Fruit fly (Drosophila melanogaster) whole organism, wandering third instar larva: ENCODE measurements around the gene AdamTS-B.

Experiments
- Abd-B ChIP-seq: fragments of >200 bp; optimal IDR thresholded peaks from 2 replicates; lab custom pipeline; 2017; ENCODE audit warnings: missing biosample characterization, missing genetic modification characterization
- CG32264 ChIP-seq: fragments of 200-800 bp; sonication (Bioruptor generic); optimal IDR thresholded peaks from 2 replicates; lab custom pipeline; 2016; ENCODE audit warnings: missing biosample characterization, missing genetic modification characterization
- CG9705 ChIP-seq: fragments of 200-800 bp; sonication (Bioruptor generic); optimal IDR thresholded peaks from 2 replicates; lab custom pipeline; 2018; ENCODE audit warnings: missing biosample characterization, mild to moderate bottlenecking, missing genetic modification characterization
- CrebA ChIP-seq: fragments of 200-800 bp; sonication (Bioruptor generic); optimal IDR thresholded peaks from 2 replicates; lab custom pipeline; 2016; ENCODE audit warnings: missing biosample characterization, mild to moderate bottlenecking, missing genetic modification characterization, borderline replicate concordance
- Dfd ChIP-seq: fragments of >200 bp; optimal IDR thresholded peaks from 2 replicates; lab custom pipeline; 2017; ENCODE audit warnings: missing biosample characterization, missing genetic modification characterization
- Dif ChIP-seq: fragments of 200-275, 200-300 bp; sonication (Bioruptor generic); optimal IDR thresholded peaks from 2 replicates; lab custom pipeline; 2018; ENCODE audit warnings: missing biosample characterization, missing genetic modification characterization; ENCODE audit not compliant: partially characterized antibody
- GATAd ChIP-seq: sonication (Bioruptor generic); optimal IDR thresholded peaks from 2 replicates; lab custom pipeline; 2016; ENCODE audit warnings: missing biosample characterization, missing genetic modification characterization
- HLH106 ChIP-seq: fragments of 200-800 bp; optimal IDR thresholded peaks from 3 replicates; lab custom pipeline; 2019; ENCODE audit warnings: missing biosample characterization, mild to moderate bottlenecking, missing genetic modification characterization, moderate library complexity
- Hnf4 ChIP-seq: fragments of 200-800 bp; sonication (Bioruptor generic); optimal IDR thresholded peaks from 2 replicates; lab custom pipeline; 2016; ENCODE audit warnings: missing biosample characterization, mild to moderate bottlenecking, missing genetic modification characterization
- Hr78 ChIP-seq: fragments of >200 bp; optimal IDR thresholded peaks from 2 replicates; lab custom pipeline; 2017; ENCODE audit warnings: missing biosample characterization, missing genetic modification characterization
- Hr83 ChIP-seq: fragments of 200-300 bp; sonication (Bioruptor generic); optimal IDR thresholded peaks from 2 replicates; lab custom pipeline; 2016; ENCODE audit warnings: missing biosample characterization, mild to moderate bottlenecking, missing genetic modification characterization, moderate library complexity; ENCODE audit not compliant: poor library complexity, severe bottlenecking
- Jra ChIP-seq: sonication (Bioruptor generic); optimal IDR thresholded peaks from 2 replicates; lab custom pipeline; 2016; ENCODE audit warnings: missing biosample characterization, missing genetic modification characterization
- Mio ChIP-seq: sonication (Bioruptor generic); optimal IDR thresholded peaks from 2 replicates; lab custom pipeline; 2016; ENCODE audit warnings: missing biosample characterization, missing genetic modification characterization
- Myc ChIP-seq: fragments of >200 bp; optimal IDR thresholded peaks from 2 replicates; lab custom pipeline; 2017
- N ChIP-seq: fragments of >200 bp; optimal IDR thresholded peaks from 2 replicates; lab custom pipeline; 2018; ENCODE audit warnings: missing biosample characterization, missing external identifiers, missing genetic modification characterization
- OdsH ChIP-seq: fragments of 200-800 bp; sonication (Bioruptor generic); optimal IDR thresholded peaks from 2 replicates; lab custom pipeline; 2016; ENCODE audit warnings: missing biosample characterization, mild to moderate bottlenecking, missing genetic modification characterization
- Rel ChIP-seq, 2 experiments: fragments of 200-800 bp; sonication (Bioruptor generic) in 1 of 2; optimal IDR thresholded peaks; 2 replicates in 1 of 2; 3 replicates in 1 of 2; lab custom pipeline; 2016 to 2019; ENCODE audit warnings: mild to moderate bottlenecking in 2 of 2, missing biosample characterization in 2 of 2, missing genetic modification characterization in 2 of 2, moderate library complexity in 1 of 2
- Sp1 ChIP-seq: fragments of 200-800 bp; sonication (Bioruptor generic); optimal IDR thresholded peaks from 3 replicates; lab custom pipeline; 2019; ENCODE audit warnings: missing biosample characterization, mild to moderate bottlenecking, missing genetic modification characterization, moderate library complexity
- Vsx2 ChIP-seq: fragments of 200-300, 225-300 bp; sonication (Bioruptor generic); optimal IDR thresholded peaks from 2 replicates; lab custom pipeline; 2018; ENCODE audit warnings: missing biosample characterization, missing genetic modification characterization; ENCODE audit not compliant: partially characterized antibody
- br ChIP-seq: fragments of 200-800 bp; sonication (Bioruptor generic); optimal IDR thresholded peaks from 2 replicates; lab custom pipeline; 2016; ENCODE audit warnings: missing biosample characterization, missing genetic modification characterization
- brk ChIP-seq: fragments of 200-800 bp; sonication (Bioruptor generic); optimal IDR thresholded peaks from 2 replicates; lab custom pipeline; 2016; ENCODE audit warnings: missing biosample characterization, mild to moderate bottlenecking, missing genetic modification characterization
- dl ChIP-seq, 2 experiments: fragments of 175-275, 200-275 bp in 1 of 2; fragments of 200-275 bp in 1 of 2; sonication (Bioruptor generic); optimal IDR thresholded peaks; lab custom pipeline; 2018; ENCODE audit warnings: mild to moderate bottlenecking in 2 of 2, missing biosample characterization in 2 of 2, missing genetic modification characterization in 2 of 2, moderate library complexity in 2 of 2; ENCODE audit not compliant: partially characterized antibody in 2 of 2, insufficient read depth in 1 of 2
- dmrt93B ChIP-seq: fragments of 200-800 bp; sonication (Bioruptor generic); optimal IDR thresholded peaks from 2 replicates; lab custom pipeline; 2018; ENCODE audit warnings: missing biosample characterization, mild to moderate bottlenecking, missing genetic modification characterization
- dsf ChIP-seq: sonication (Bioruptor generic); optimal IDR thresholded peaks from 2 replicates; lab custom pipeline; 2016; ENCODE audit warnings: missing biosample characterization, missing genetic modification characterization, borderline replicate concordance
- ey ChIP-seq: fragments of 200-800 bp; sonication (Bioruptor generic); optimal IDR thresholded peaks from 2 replicates; lab custom pipeline; 2016; ENCODE audit warnings: missing biosample characterization, missing genetic modification characterization
- foxo ChIP-seq, 2 experiments: fragments of 200-800 bp; sonication (Bioruptor generic); optimal IDR thresholded peaks; 2 replicates in 1 of 2; 3 replicates in 1 of 2; lab custom pipeline; 2016 to 2017; ENCODE audit warnings: missing biosample characterization in 2 of 2, missing genetic modification characterization in 2 of 2
- fru ChIP-seq: fragments of 200-800 bp; sonication (Bioruptor generic); optimal IDR thresholded peaks from 3 replicates; lab custom pipeline; 2016; ENCODE audit warnings: missing biosample characterization, mild to moderate bottlenecking, missing genetic modification characterization
- h ChIP-seq: fragments of 200-800 bp; sonication (Bioruptor generic); optimal IDR thresholded peaks from 3 replicates; lab custom pipeline; 2016; ENCODE audit warnings: missing biosample characterization, mild to moderate bottlenecking, missing genetic modification characterization
- jim ChIP-seq: fragments of 175-275, 200-325 bp; sonication (Bioruptor generic); optimal IDR thresholded peaks from 2 replicates; lab custom pipeline; 2016; ENCODE audit warnings: missing biosample characterization, mild to moderate bottlenecking, missing genetic modification characterization
- lola ChIP-seq: fragments of >200 bp; optimal IDR thresholded peaks from 2 replicates; lab custom pipeline; 2017; ENCODE audit warnings: missing biosample characterization, missing genetic modification characterization
- pan ChIP-seq: fragments of >200 bp; optimal IDR thresholded peaks from 2 replicates; lab custom pipeline; 2017
- psq ChIP-seq: fragments of 200-800 bp; sonication (Bioruptor generic); optimal IDR thresholded peaks from 3 replicates; lab custom pipeline; 2017; ENCODE audit warnings: missing biosample characterization, mild to moderate bottlenecking, missing genetic modification characterization, moderate library complexity
- rgr ChIP-seq: fragments of 200-800 bp; sonication (Bioruptor generic); optimal IDR thresholded peaks from 3 replicates; lab custom pipeline; 2016; ENCODE audit warnings: missing biosample characterization, mild to moderate bottlenecking, missing genetic modification characterization
- sage ChIP-seq: fragments of 200-800 bp; sonication (Bioruptor generic); optimal IDR thresholded peaks from 2 replicates; lab custom pipeline; 2016; ENCODE audit warnings: missing biosample characterization, mild to moderate bottlenecking, missing genetic modification characterization
- tai ChIP-seq: sonication (Bioruptor generic); optimal IDR thresholded peaks from 2 replicates; lab custom pipeline; 2016; ENCODE audit warnings: missing biosample characterization, missing genetic modification characterization
- usp ChIP-seq: fragments of >200 bp; optimal IDR thresholded peaks from 2 replicates; lab custom pipeline; 2017; ENCODE audit warnings: missing biosample characterization, missing genetic modification characterization
- woc ChIP-seq: sonication (Bioruptor generic); optimal IDR thresholded peaks from 2 replicates; lab custom pipeline; 2016; ENCODE audit warnings: missing biosample characterization, mild to moderate bottlenecking, missing genetic modification characterization

Gene AdamTS-B

dm6 chrX:5741625-5742024 is 43.3 kb downstream of the AdamTS-B start:
- TF ChIP-seq Dfd (GFP tag; lab: Kevin White, UChicago) (peak; percentile 88), CG9705 (GFP tag; lab: Kevin White, UChicago) (no peak)

dm6 chrX:5744277-5744846 is 46.0 kb downstream of the AdamTS-B start:
- TF ChIP-seq Vsx2 (GFP tag; lab: Kevin White, UChicago) (no peak), psq (GFP tag; lab: Kevin White, UChicago) (peak; percentile 28)

dm6 chrX:5744992-5745732 is 46.8 kb downstream of the AdamTS-B start:
- TF ChIP-seq woc (GFP tag; lab: Kevin White, UChicago) (peak; percentile 74), HLH106 (no peak), h (GFP tag; lab: Kevin White, UChicago) (peak; percentile 23), Mio (GFP tag; lab: Kevin White, UChicago) (no peak), Hr83 (GFP tag; lab: Kevin White, UChicago) (peak; percentile 29), rgr (GFP tag; lab: Kevin White, UChicago) (peak; percentile 13), foxo (GFP tag; optimal IDR thresholded peaks at IDR 0.05; lab: Kevin White, UChicago) (peak in 1 of 2 experiments; percentile 39), br (peak; percentile 44), ey (GFP tag; lab: Kevin White, UChicago) (peak; percentile 13), fru (GFP tag; lab: Kevin White, UChicago) (peak; percentile 8)

- no peak for TF ChIP-seq tai (GFP tag; lab: Kevin White, UChicago)
- peak; percentile 87 for TF ChIP-seq rgr (GFP tag; lab: Kevin White, UChicago)
- peak; percentile 89 for TF ChIP-seq ey (GFP tag; lab: Kevin White, UChicago)
- TF ChIP-seq Rel (GFP tag; optimal IDR thresholded peaks at IDR 0.05; lab: Kevin White, UChicago): no peak
- TF ChIP-seq Rel (tag; optimal IDR thresholded peaks at IDR 0.05; lab: Kevin White, UChicago): peak; percentile 54
- peak; percentile 48 for TF ChIP-seq Mio (GFP tag; lab: Kevin White, UChicago)
- TF ChIP-seq Vsx2 (GFP tag; lab: Kevin White, UChicago): no peak
- TF ChIP-seq dsf (GFP tag; lab: Kevin White, UChicago): no peak
- peak; percentile 70 for TF ChIP-seq Sp1
- TF ChIP-seq sage (GFP tag; lab: Kevin White, UChicago): peak; percentile 72
- peak; percentile 54 for TF ChIP-seq Hr83 (GFP tag; lab: Kevin White, UChicago)
- TF ChIP-seq pan (lab: Kevin White, UChicago): no peak
- TF ChIP-seq N (GFP tag; lab: Kevin White, UChicago): no peak
- TF ChIP-seq CG9705 (GFP tag; lab: Kevin White, UChicago): peak; percentile 68
- TF ChIP-seq Hnf4 (GFP tag; lab: Kevin White, UChicago): peak; percentile 84
- no peak for TF ChIP-seq GATAd (GFP tag; lab: Kevin White, UChicago)
- TF ChIP-seq br: peak; percentile 86
- no peak for TF ChIP-seq Dif
- no peak for TF ChIP-seq Myc (lab: Kevin White, UChicago)
- TF ChIP-seq h (GFP tag; lab: Kevin White, UChicago): peak; percentile 87
- TF ChIP-seq lola (GFP tag; lab: Kevin White, UChicago): peak; percentile 81
- TF ChIP-seq fru (GFP tag; lab: Kevin White, UChicago): peak; percentile 83
- TF ChIP-seq psq (GFP tag; lab: Kevin White, UChicago): peak; percentile 52
- TF ChIP-seq Jra (GFP tag; lab: Kevin White, UChicago): peak; percentile 59
- TF ChIP-seq dl (GFP tag; optimal IDR thresholded peaks at IDR 0.05; lab: Kevin White, UChicago; ENCODE audit: insufficient read depth in 1 of 2, partially characterized antibody in 2 of 2): no peak
- TF ChIP-seq woc (GFP tag; lab: Kevin White, UChicago): no peak
- no peak for TF ChIP-seq CrebA (GFP tag; lab: Kevin White, UChicago)
- no peak for TF ChIP-seq Hr78 (GFP tag; lab: Kevin White, UChicago)
- TF ChIP-seq OdsH (GFP tag; lab: Kevin White, UChicago): peak; percentile 75
- no peak for TF ChIP-seq Abd-B (GFP tag; lab: Kevin White, UChicago)
- TF ChIP-seq Dfd (GFP tag; lab: Kevin White, UChicago): no peak
- peak; percentile 51 for TF ChIP-seq jim
- TF ChIP-seq dmrt93B: peak; percentile 67
- TF ChIP-seq HLH106: peak; percentile 85
- TF ChIP-seq brk (GFP tag; lab: Kevin White, UChicago): no peak
- TF ChIP-seq usp: no peak
- TF ChIP-seq foxo (GFP tag; optimal IDR thresholded peaks at IDR 0.05; lab: Kevin White, UChicago): peak in 1 of 2 experiments; percentile 88
- peak; percentile 82 for TF ChIP-seq CG32264 (GFP tag; lab: Kevin White, UChicago)
These were observed 47.8 kb downstream of the AdamTS-B start for dm6 chrX:5745840-5746815.
